Worm (Caenorhabditis elegans) whole organism, early embryonic: ENCODE measurements around the gene gcy-32.

Experiments used
- aly-1 ChIP-seq: sonication (generic microtip); optimal IDR thresholded peaks from 2 replicates; lab custom pipeline; 2016; ENCODE audit warnings: missing genetic modification characterization, missing compliant biosample characterization
- ama-1 ChIP-seq: fragments of 150-350 bp; optimal IDR thresholded peaks from 2 replicates; lab custom pipeline; 2014
- ceh-36 ChIP-seq: sonication (generic microtip); optimal IDR thresholded peaks from 2 replicates; lab custom pipeline; 2016; ENCODE audit warnings: missing genetic modification characterization, inconsistent platforms, missing compliant biosample characterization
- ets-7 ChIP-seq: sonication (generic microtip); optimal IDR thresholded peaks from 2 replicates; lab custom pipeline; 2016; ENCODE audit warnings: missing genotype, missing genetic modification characterization, missing compliant biosample characterization
- flt-1 ChIP-seq: fragments of 200-800 bp; sonication (Bioruptor generic); IDR thresholded peaks from 2 replicates; pipeline ENCODE4 v1.3.6; 2022; ENCODE audit warnings: missing genetic modification characterization, missing compliant biosample characterization
- hmbx-1 ChIP-seq: sonication (generic microtip); optimal IDR thresholded peaks from 2 replicates; lab custom pipeline; 2016; ENCODE audit warnings: mild to moderate bottlenecking, missing genetic modification characterization, missing compliant biosample characterization
- scrt-1 ChIP-seq: fragments of 200-800 bp; sonication (Bioruptor generic); IDR thresholded peaks from 2 replicates; pipeline ENCODE4 v1.3.6; 2022; ENCODE audit warnings: missing genetic modification characterization, missing compliant biosample characterization
- sea-1 ChIP-seq: fragments of 200-800 bp; sonication (Bioruptor generic); conservative IDR thresholded peaks from 2 replicates; pipeline ENCODE4 v1.3.6; 2022; ENCODE audit warnings: missing genetic modification characterization, missing compliant biosample characterization
- tbx-37 ChIP-seq: fragments of 200-800 bp; sonication (Bioruptor generic); conservative IDR thresholded peaks from 2 replicates; pipeline ENCODE4 v1.3.6; 2022; ENCODE audit warnings: missing genetic modification reagents, missing genetic modification characterization, missing compliant biosample characterization

ce11 chrV:13929503-13929902 is 14.2 kb upstream of the gcy-32 start, which contains the start of gene srxa-13:
- TF ChIP-seq aly-1 (tag; lab: Kevin White, UChicago) (no peak), flt-1 (GFP tag; lab: Robert Waterston, UW) (no peak), ama-1 (no peak), ceh-36 (tag; lab: Kevin White, UChicago) (no peak), hmbx-1 (tag; lab: Kevin White, UChicago) (no peak), tbx-37 (GFP tag; lab: Robert Waterston, UW) (no peak), ets-7 (tag; lab: Kevin White, UChicago) (no peak), sea-1 (GFP tag; lab: Robert Waterston, UW) (no peak), scrt-1 (GFP tag; lab: Robert Waterston, UW) (no peak)
